Fruit fly (Drosophila melanogaster): ENCODE results near the gene pyx.

- no peak for TF ChIP-seq psq (GFP tag; optimal IDR thresholded peaks at IDR 0.05)
- no peak for TF ChIP-seq fru (GFP tag; optimal IDR thresholded peaks at IDR 0.05)
- no peak for TF ChIP-seq usp (GFP tag; optimal IDR thresholded peaks at IDR 0.05)
- no peak for TF ChIP-seq pan (optimal IDR thresholded peaks at IDR 0.05)
- TF ChIP-seq h (GFP tag; optimal IDR thresholded peaks at IDR 0.05), result no peak
These were observed 6.5 kb downstream of the pyx start, which contains the start of gene Kaz1-ORFB for dm6 chr3L:216325-216724.
